Worm (Caenorhabditis elegans): Measurements from ENCODE around the gene ZK262.19.

Gene ZK262.19

ce11 chrV:18434961-18435360 is 9.5 kb upstream of the ZK262.19 start, which contains the start of gene ZK262.20:
ZK262.20 (minus strand) TSS chrV:18435061.
- no peak for TF ChIP-seq unc-130 (tag; optimal IDR thresholded peaks at IDR 0.05)
- no peak for TF ChIP-seq unc-30 (tag; optimal IDR thresholded peaks at IDR 0.05)
- TF ChIP-seq isw-1 (GFP tag; IDR thresholded peaks at IDR 0.05), result no peak
- no peak for TF ChIP-seq nhr-12 (tag; optimal IDR thresholded peaks at IDR 0.05)
- no peak for TF ChIP-seq ceh-8 (GFP tag; optimal IDR thresholded peaks at IDR 0.05)
- no peak for TF ChIP-seq dsc-1 (tag; optimal IDR thresholded peaks at IDR 0.05)
- no peak for TF ChIP-seq nhr-90 (tag; optimal IDR thresholded peaks at IDR 0.05; ENCODE audit: poor library complexity)
- TF ChIP-seq dpl-1 (GFP tag; optimal IDR thresholded peaks at IDR 0.05), result no peak
- TF ChIP-seq egl-13 (tag; optimal IDR thresholded peaks at IDR 0.05), result no peak
- TF ChIP-seq snpc-4 (tag; optimal IDR thresholded peaks at IDR 0.05), result no peak
- TF ChIP-seq ceh-88 (GFP tag; IDR thresholded peaks at IDR 0.05), result no peak
- TF ChIP-seq ces-1 (GFP tag; optimal IDR thresholded peaks at IDR 0.05), result no peak
- no peak for TF ChIP-seq Y116A8C.19 (tag; optimal IDR thresholded peaks at IDR 0.05; ENCODE audit: borderline replicate concordance)
- TF ChIP-seq snu-23 (GFP tag; optimal IDR thresholded peaks at IDR 0.05), result no peak
- no peak for TF ChIP-seq lsy-2 (tag; optimal IDR thresholded peaks at IDR 0.05)
- TF ChIP-seq mdl-1 (tag; optimal IDR thresholded peaks at IDR 0.05), result no peak
- no peak for TF ChIP-seq efl-3 (GFP tag; optimal IDR thresholded peaks at IDR 0.05)
- TF ChIP-seq ets-5 (GFP tag; IDR thresholded peaks at IDR 0.05), result no peak
- no peak for TF ChIP-seq hlh-4 (tag; optimal IDR thresholded peaks at IDR 0.05)

ce11 chrV:18431450-18431849 is 6.0 kb upstream of the ZK262.19 start, which contains the start of gene srw-82:
srw-82 (plus strand) TSS chrV:18431750.
- no peak for TF ChIP-seq blmp-1 (tag; optimal IDR thresholded peaks at IDR 0.05)
- TF ChIP-seq aly-2 (tag; optimal IDR thresholded peaks at IDR 0.05), result no peak
- no peak for TF ChIP-seq hpl-2 (GFP tag; optimal IDR thresholded peaks at IDR 0.05)
- no peak for TF ChIP-seq grh-1 (GFP tag; IDR thresholded peaks at IDR 0.05)
- no peak for TF ChIP-seq pax-3 (tag; optimal IDR thresholded peaks at IDR 0.05)
- TF ChIP-seq C04F5.9 (tag; optimal IDR thresholded peaks at IDR 0.05), result no peak
- TF ChIP-seq jun-1 (tag; optimal IDR thresholded peaks at IDR 0.05), result no peak
- no peak for TF ChIP-seq alr-1 (tag; optimal IDR thresholded peaks at IDR 0.05; ENCODE audit: borderline replicate concordance)
- no peak for TF ChIP-seq unc-62 (GFP tag; optimal IDR thresholded peaks at IDR 0.05)
- no peak for TF ChIP-seq nhr-237 (tag; optimal IDR thresholded peaks at IDR 0.05)
- TF ChIP-seq lin-35 (GFP tag; optimal IDR thresholded peaks at IDR 0.05), result no peak
- TF ChIP-seq nhr-90 (tag; optimal IDR thresholded peaks at IDR 0.05; ENCODE audit: poor library complexity), result no peak
- TF ChIP-seq elt-3 (tag; optimal IDR thresholded peaks at IDR 0.05), result no peak
- no peak for TF ChIP-seq C34B4.2 (tag; optimal IDR thresholded peaks at IDR 0.05)
- no peak for TF ChIP-seq nhr-11 (tag; optimal IDR thresholded peaks at IDR 0.05)
- no peak for TF ChIP-seq ceh-88 (GFP tag; IDR thresholded peaks at IDR 0.05)

DNA sequence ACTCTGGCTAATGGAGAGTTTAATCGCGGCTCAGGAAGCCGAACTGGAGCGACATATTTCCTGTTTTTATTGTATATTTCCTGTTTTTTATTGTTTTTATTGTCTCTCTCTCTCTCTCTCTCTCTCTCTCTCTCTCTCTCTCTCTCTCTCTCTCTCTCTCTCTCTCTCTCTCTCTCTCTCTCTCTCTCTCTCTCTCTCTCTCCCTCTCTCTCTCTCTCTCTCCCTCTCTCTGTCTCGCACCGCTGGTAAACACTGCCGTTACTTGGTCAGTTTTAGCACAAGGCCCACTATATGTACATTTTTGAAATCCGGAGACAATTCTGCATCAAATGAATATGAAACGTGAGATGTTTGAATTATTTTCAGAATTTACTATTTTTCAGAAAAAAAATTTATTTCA is 5.4 kb upstream of the ZK262.19 start:
- TF ChIP-seq hlh-4 (tag; optimal IDR thresholded peaks at IDR 0.05) (no peak), tbx-2 (tag; optimal IDR thresholded peaks at IDR 0.05) (no peak), ceh-82 (tag; optimal IDR thresholded peaks at IDR 0.05) (no peak), xbp-1 (tag; optimal IDR thresholded peaks at IDR 0.05) (no peak), aha-1 (tag; optimal IDR thresholded peaks at IDR 0.05) (no peak), fos-1 (tag; optimal IDR thresholded peaks at IDR 0.05) (no peak), C34B4.2 (tag; optimal IDR thresholded peaks at IDR 0.05) (no peak), Y116A8C.19 (tag; optimal IDR thresholded peaks at IDR 0.05; ENCODE audit: borderline replicate concordance) (no peak), ztf-4 (tag; optimal IDR thresholded peaks at IDR 0.05) (no peak)

DNA sequence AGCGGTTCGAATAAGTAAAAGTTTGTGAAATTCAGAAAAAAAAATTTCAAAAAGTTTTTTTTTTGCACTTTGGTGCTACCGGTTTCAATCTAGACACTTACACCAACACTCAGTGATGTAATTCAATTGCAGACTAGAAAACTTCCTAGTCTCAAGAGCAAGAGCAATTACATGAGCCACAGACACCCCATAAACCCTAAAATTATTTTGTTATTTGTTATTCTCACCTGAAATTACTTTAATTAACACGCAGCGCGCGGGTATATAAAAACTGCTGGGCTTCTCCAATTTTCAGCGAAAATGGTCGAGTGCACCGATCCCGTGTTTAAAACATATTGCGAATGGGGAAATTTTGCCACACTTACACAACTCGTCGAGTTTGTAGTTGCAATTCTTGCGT is 836 bp upstream of the ZK262.19 start, which contains the start of gene srw-83:
Gene srw-83, plus strand, starts transcription at position 301 of the 400 bp plus-strand sequence.
- TF ChIP-seq ces-1 (GFP tag; optimal IDR thresholded peaks at IDR 0.05) (no peak), tlp-1 (tag; optimal IDR thresholded peaks at IDR 0.05) (no peak), elt-3 (tag; optimal IDR thresholded peaks at IDR 0.05) (no peak), ceh-88 (GFP tag; IDR thresholded peaks at IDR 0.05) (no peak), ets-5 (GFP tag; IDR thresholded peaks at IDR 0.05) (no peak), lsy-2 (tag; optimal IDR thresholded peaks at IDR 0.05) (no peak)

All from whole organism, L1 larva.